Worm (Caenorhabditis elegans): ENCODE results near the gene hut-1.

The hut-1 gene

ce11 chrIII:12713862-12714261 lies 2.5 kb downstream of the hut-1 start (continued):
- TF ChIP-seq duxl-1 (tag; optimal IDR thresholded peaks at IDR 0.05; ENCODE audit: poor library complexity) (no peak), nhr-111 (GFP tag; optimal IDR thresholded peaks at IDR 0.05) (no peak), lin-1 (GFP tag; IDR thresholded peaks at IDR 0.05) (no peak), pqm-1 (tag; optimal IDR thresholded peaks at IDR 0.05) (no peak), nhr-48 (tag; optimal IDR thresholded peaks at IDR 0.05) (no peak), mes-2 (tag; optimal IDR thresholded peaks at IDR 0.05; ENCODE audit: poor library complexity, severe bottlenecking) (peak; percentile 60), nhr-237 (tag; optimal IDR thresholded peaks at IDR 0.05) (no peak), lin-15B (tag; optimal IDR thresholded peaks at IDR 0.05) (no peak), T26A8.4 (GFP tag; IDR thresholded peaks at IDR 0.05) (0 out of 2 replicates have a peak, but pooled peaks have one; percentile 32), spr-3 (GFP tag; optimal IDR thresholded peaks at IDR 0.05) (no peak), mdl-1 (tag; optimal IDR thresholded peaks at IDR 0.05) (no peak), nhr-76 (tag; optimal IDR thresholded peaks at IDR 0.05) (no peak), spr-1 (tag; optimal IDR thresholded peaks at IDR 0.05) (no peak), skn-1 (tag; optimal IDR thresholded peaks at IDR 0.05) (no peak), nhr-28 (tag; optimal IDR thresholded peaks at IDR 0.05) (no peak), D1046.2 (GFP tag; IDR thresholded peaks at IDR 0.05) (no peak), rbr-2 (tag; optimal IDR thresholded peaks at IDR 0.05) (peak; percentile 6), dmd-9 (GFP tag; IDR thresholded peaks at IDR 0.05) (no peak), F49E8.2 (tag; optimal IDR thresholded peaks at IDR 0.05; ENCODE audit: borderline replicate concordance) (no peak), gei-8 (GFP tag; optimal IDR thresholded peaks at IDR 0.05) (no peak), nhr-10 (tag; optimal IDR thresholded peaks at IDR 0.05) (no peak), lim-7 (GFP tag; IDR thresholded peaks at IDR 0.05) (no peak), madf-9 (GFP tag; conservative IDR thresholded peaks at IDR 0.05) (no peak), jun-1 (tag; optimal IDR thresholded peaks at IDR 0.05) (no peak), vab-7 (GFP tag; IDR thresholded peaks at IDR 0.05) (no peak), dmd-6 (GFP tag; IDR thresholded peaks at IDR 0.05) (no peak), F26F4.8 (GFP tag; conservative IDR thresholded peaks at IDR 0.05) (no peak), zip-2 (tag; optimal IDR thresholded peaks at IDR 0.05) (no peak), lir-3 (tag; optimal IDR thresholded peaks at IDR 0.05) (no peak), ces-1 (GFP tag; optimal IDR thresholded peaks at IDR 0.05) (no peak), zip-11 (GFP tag; IDR thresholded peaks at IDR 0.05) (no peak), tag-97 (GFP tag; IDR thresholded peaks at IDR 0.05) (no peak), hlh-30 (tag; optimal IDR thresholded peaks at IDR 0.05; ENCODE audit: insufficient read depth) (peak; percentile 35), lin-29 (GFP tag; IDR thresholded peaks at IDR 0.05) (no peak), Y48G9A.11 (GFP tag; IDR thresholded peaks at IDR 0.05) (no peak), zag-1 (tag; optimal IDR thresholded peaks at IDR 0.05) (no peak), T20F7.1 (GFP tag; optimal IDR thresholded peaks at IDR 0.05) (no peak), dpl-1 (GFP tag; optimal IDR thresholded peaks at IDR 0.05) (peak; percentile 32), sdz-12 (GFP tag; optimal IDR thresholded peaks at IDR 0.05) (no peak), lsy-2 (tag; optimal IDR thresholded peaks at IDR 0.05) (peak in 1 of 2 experiments; percentile 3)

- TF ChIP-seq vab-7 (GFP tag; IDR thresholded peaks at IDR 0.05), result no peak
- no peak for TF ChIP-seq nhr-11 (tag; optimal IDR thresholded peaks at IDR 0.05)
- TF ChIP-seq rbr-2 (tag; optimal IDR thresholded peaks at IDR 0.05), result no peak
- no peak for TF ChIP-seq gei-8 (GFP tag; optimal IDR thresholded peaks at IDR 0.05)
Observed at ce11 chrIII:12714266-12714665, 2.9 kb downstream of the hut-1 start, which contains the start of gene ssl-1. Gene ssl-1 (plus strand): TSS chrIII:12714566.

Measured in whole organism, L4 larva.